Worm (Caenorhabditis elegans): Measurements from ENCODE around the gene tag-241.

DNA sequence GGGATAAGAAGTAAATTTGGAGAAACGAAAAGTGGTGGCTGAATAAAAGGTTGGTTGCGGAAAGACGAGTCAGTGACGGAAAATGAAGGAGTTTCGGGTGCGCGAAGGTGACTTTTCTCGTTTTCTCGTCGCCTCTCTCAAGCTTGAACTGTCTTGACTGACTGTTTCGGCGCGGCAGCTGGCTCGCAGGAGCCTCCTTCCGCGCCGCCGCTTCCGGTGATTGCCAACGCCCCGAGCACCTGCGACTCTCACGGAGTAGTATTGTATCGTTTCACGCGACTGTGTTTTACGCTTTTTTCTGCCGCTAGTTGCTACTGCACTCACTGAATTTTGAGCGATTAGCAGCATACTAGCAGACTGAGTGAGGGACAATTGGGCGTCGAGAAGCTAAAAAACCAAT is 9.1 kb upstream of the tag-241 start, which contains the start of gene C34E11.2:
- TF ChIP-seq aly-2 (tag; optimal IDR thresholded peaks at IDR 0.05) (no peak), zag-1 (tag; optimal IDR thresholded peaks at IDR 0.05) (no peak), nhr-12 (tag; optimal IDR thresholded peaks at IDR 0.05) (no peak), snpc-4 (tag; optimal IDR thresholded peaks at IDR 0.05) (no peak), ztf-1 (GFP tag; conservative IDR thresholded peaks at IDR 0.05) (no peak), nhr-21 (tag; optimal IDR thresholded peaks at IDR 0.05) (no peak), elt-1 (tag; optimal IDR thresholded peaks at IDR 0.05) (no peak), egl-27 (tag; optimal IDR thresholded peaks at IDR 0.05) (no peak), blmp-1 (tag; optimal IDR thresholded peaks at IDR 0.05; ENCODE audit: insufficient read depth) (no peak), lin-11 (tag; optimal IDR thresholded peaks at IDR 0.05) (no peak)

Measured in whole organism, L2 larva.